Worm (Caenorhabditis elegans) whole organism, L4 larva: ENCODE data around the gene C25F9.10.

ENCODE experiments used
- F10B5.3 ChIP-seq: sonication (generic microtip); optimal IDR thresholded peaks from 2 replicates; lab custom pipeline; 2016; ENCODE audit warnings: mild to moderate bottlenecking, missing genetic modification characterization, missing compliant biosample characterization
- R02D3.7 ChIP-seq: fragments of 150-350 bp; sonication (generic microtip); optimal IDR thresholded peaks from 3 replicates; lab custom pipeline; 2014; ENCODE audit warnings: missing biosample characterization, missing genetic modification characterization
- T20F7.1 ChIP-seq: fragments of 200-800 bp; sonication (Bioruptor generic); optimal IDR thresholded peaks from 2 replicates; lab custom pipeline; 2018; ENCODE audit warnings: mild to moderate bottlenecking, missing genetic modification characterization, missing compliant biosample characterization
- Y105C5A.15 ChIP-seq: fragments of 200-800 bp; sonication (Bioruptor generic); IDR thresholded peaks from 2 replicates; pipeline ENCODE4 v1.3.6; 2022; ENCODE audit warnings: missing genetic modification characterization, missing compliant biosample characterization
- Y48G9A.11 ChIP-seq: fragments of 200-800 bp; sonication (Bioruptor generic); IDR thresholded peaks from 2 replicates; pipeline ENCODE4 v1.3.6; 2022; ENCODE audit warnings: missing genetic modification reagents, missing genetic modification characterization, missing compliant biosample characterization
- aha-1 ChIP-seq: fragments of 150-350 bp; peaks from one replicate; lab custom pipeline; 2014; ENCODE audit warnings: missing biosample characterization, missing genetic modification characterization
- aly-2 ChIP-seq: sonication (generic microtip); optimal IDR thresholded peaks from 2 replicates; lab custom pipeline; 2018; ENCODE audit warnings: missing biosample characterization, missing genetic modification characterization
- arid-1 ChIP-seq: fragments of 200-800 bp; sonication (Bioruptor generic); conservative IDR thresholded peaks from 2 replicates; pipeline ENCODE4 v1.3.6; 2022; ENCODE audit warnings: missing genetic modification reagents, missing genetic modification characterization, missing compliant biosample characterization
- attf-4 ChIP-seq: sonication (generic microtip); optimal IDR thresholded peaks from 3 replicates; lab custom pipeline; 2017; ENCODE audit warnings: missing biosample characterization, missing genetic modification characterization
- ceh-62 ChIP-seq: sonication (generic microtip); optimal IDR thresholded peaks from 2 replicates; lab custom pipeline; 2017; ENCODE audit warnings: missing biosample characterization, missing genetic modification characterization
- ctbp-1 ChIP-seq: fragments of 200-800 bp; sonication (Bioruptor generic); IDR thresholded peaks from 2 replicates; pipeline ENCODE4 v1.3.6; 2022; ENCODE audit warnings: missing genetic modification reagents, missing genetic modification characterization, missing compliant biosample characterization
- daf-16 ChIP-seq, 3 experiments: sonication (generic microtip); optimal IDR thresholded peaks; 2 replicates each; lab custom pipeline; 2016 to 2017; ENCODE audit warnings: missing genetic modification characterization in 3 of 3, missing genetic modification reagents in 3 of 3, mild to moderate bottlenecking in 2 of 3, missing compliant biosample characterization in 2 of 3, missing biosample characterization in 1 of 3, moderate library complexity in 1 of 3
- daf-19 ChIP-seq: fragments of 200-800 bp; sonication (Bioruptor generic); conservative IDR thresholded peaks from 2 replicates; pipeline ENCODE4 v1.3.6; 2022; ENCODE audit warnings: missing genetic modification characterization, missing compliant biosample characterization
- daf-8 ChIP-seq: fragments of 200-800 bp; sonication (Bioruptor generic); IDR thresholded peaks from 2 replicates; pipeline ENCODE4 v1.3.6; 2022; ENCODE audit warnings: missing genetic modification characterization, missing compliant biosample characterization
- duxl-1 ChIP-seq: sonication (generic microtip); optimal IDR thresholded peaks from 2 replicates; lab custom pipeline; 2016; ENCODE audit warnings: mild to moderate bottlenecking, missing genetic modification characterization, moderate library complexity, missing compliant biosample characterization; ENCODE audit not compliant: poor library complexity
- fos-1 ChIP-seq: fragments of 150-350 bp; optimal IDR thresholded peaks from 2 replicates; lab custom pipeline; 2014; ENCODE audit warnings: missing biosample characterization, missing genetic modification characterization
- gei-8 ChIP-seq: fragments of 200-800 bp; sonication (Bioruptor generic); optimal IDR thresholded peaks from 2 replicates; lab custom pipeline; 2018; ENCODE audit warnings: mild to moderate bottlenecking, missing genetic modification characterization, missing compliant biosample characterization
- hlh-30 ChIP-seq: sonication (generic microtip); optimal IDR thresholded peaks from 2 replicates; lab custom pipeline; 2017; ENCODE audit warnings: antibody characterized with exemption, mild to moderate bottlenecking, missing genetic modification characterization, missing compliant biosample characterization; ENCODE audit not compliant: insufficient read depth
- lin-1 ChIP-seq: fragments of 200-800 bp; sonication (Bioruptor generic); IDR thresholded peaks from 2 replicates; pipeline ENCODE4 v1.3.6; 2022; ENCODE audit warnings: missing genetic modification reagents, missing genetic modification characterization, missing compliant biosample characterization
- lin-15B ChIP-seq: fragments of 150-350 bp; sonication (generic microtip); optimal IDR thresholded peaks from 3 replicates; lab custom pipeline; 2014; ENCODE audit warnings: missing biosample characterization, missing genetic modification characterization
- lin-38 ChIP-seq: fragments of 200-800 bp; sonication (Bioruptor generic); IDR thresholded peaks from 2 replicates; pipeline ENCODE4 v1.3.6; 2022; ENCODE audit warnings: missing genetic modification reagents, missing genetic modification characterization, missing compliant biosample characterization
- lir-3 ChIP-seq: sonication (generic microtip); optimal IDR thresholded peaks from 2 replicates; lab custom pipeline; 2016; ENCODE audit warnings: mild to moderate bottlenecking, missing genetic modification characterization, missing compliant biosample characterization
- lsy-2 ChIP-seq, 2 experiments: fragments of 150-350 bp in 1 of 2; sonication (generic microtip) in 1 of 2; optimal IDR thresholded peaks; 2 replicates each; lab custom pipeline; 2014 to 2017; ENCODE audit warnings: missing biosample characterization in 2 of 2, missing genetic modification characterization in 2 of 2
- madf-5 ChIP-seq, 2 experiments: fragments of 200-800 bp; sonication (Bioruptor generic); IDR thresholded peaks; 2 replicates each; pipeline ENCODE4 v1.3.6; 2022; ENCODE audit warnings: missing compliant biosample characterization in 2 of 2, missing genetic modification characterization in 2 of 2
- mdt-29 ChIP-seq: fragments of 200-800 bp; sonication (Bioruptor generic); IDR thresholded peaks from 2 replicates; pipeline ENCODE4 v1.3.6; 2022; ENCODE audit warnings: missing genetic modification reagents, missing genetic modification characterization, missing compliant biosample characterization
- mep-1 ChIP-seq: fragments of 150-350 bp; sonication (generic microtip); optimal IDR thresholded peaks from 3 replicates; lab custom pipeline; 2014; ENCODE audit warnings: missing biosample characterization, missing genetic modification characterization
- mes-2 ChIP-seq: sonication (generic microtip); optimal IDR thresholded peaks from 2 replicates; lab custom pipeline; 2016; ENCODE audit warnings: missing genotype, mild to moderate bottlenecking, missing genetic modification characterization, missing compliant biosample characterization; ENCODE audit not compliant: poor library complexity, severe bottlenecking
- mxl-2 ChIP-seq: fragments of 200-800 bp; sonication (Bioruptor generic); conservative IDR thresholded peaks from 2 replicates; pipeline ENCODE4 v1.3.6; 2022; ENCODE audit warnings: missing genetic modification reagents, missing genetic modification characterization, missing compliant biosample characterization
- mxl-3 ChIP-seq: fragments of 200-800 bp; sonication (Bioruptor generic); optimal IDR thresholded peaks from 2 replicates; lab custom pipeline; 2018; ENCODE audit warnings: mild to moderate bottlenecking, missing genetic modification characterization, missing compliant biosample characterization
- nhr-10 ChIP-seq: fragments of 150-350 bp; optimal IDR thresholded peaks from 2 replicates; lab custom pipeline; 2014; ENCODE audit warnings: missing biosample characterization, missing genetic modification characterization
- nhr-102 ChIP-seq: sonication (generic microtip); optimal IDR thresholded peaks from 2 replicates; lab custom pipeline; 2016; ENCODE audit warnings: mild to moderate bottlenecking, missing genetic modification characterization, moderate library complexity, missing compliant biosample characterization
- nhr-11 ChIP-seq: fragments of 150-350 bp; optimal IDR thresholded peaks from 2 replicates; lab custom pipeline; 2014; ENCODE audit warnings: missing biosample characterization, missing genetic modification characterization
- nhr-28 ChIP-seq: fragments of 150-350 bp; optimal IDR thresholded peaks from 2 replicates; lab custom pipeline; 2014; ENCODE audit warnings: missing biosample characterization, missing genetic modification characterization
- nhr-41 ChIP-seq: fragments of 200-800 bp; sonication (Bioruptor generic); IDR thresholded peaks from 2 replicates; pipeline ENCODE4 v1.3.6; 2022; ENCODE audit warnings: missing genetic modification reagents, missing genetic modification characterization, missing compliant biosample characterization
- nhr-48 ChIP-seq: sonication (generic microtip); optimal IDR thresholded peaks from 2 replicates; lab custom pipeline; 2016; ENCODE audit warnings: mild to moderate bottlenecking, missing genetic modification characterization, missing compliant biosample characterization
- nhr-77 ChIP-seq: fragments of 150-350 bp; optimal IDR thresholded peaks from 2 replicates; lab custom pipeline; 2014; ENCODE audit warnings: missing biosample characterization, missing genetic modification characterization
- pha-4 ChIP-seq, 2 experiments: fragments of 150-350 bp in 1 of 2; fragments of 200-800 bp in 1 of 2; sonication (Bioruptor generic) in 1 of 2; IDR thresholded peaks in 1 of 2; optimal IDR thresholded peaks in 1 of 2; 2 replicates each; pipeline versions ENCODE4 v1.3.6 to Lab custom; 2014 to 2022; ENCODE audit warnings: missing genetic modification characterization in 2 of 2, missing genetic modification reagents in 2 of 2, missing biosample characterization in 1 of 2, missing compliant biosample characterization in 1 of 2
- pqm-1 ChIP-seq: sonication (generic microtip); optimal IDR thresholded peaks from 2 replicates; lab custom pipeline; 2017; ENCODE audit warnings: missing biosample characterization, missing genetic modification characterization
- saeg-2 ChIP-seq: fragments of 200-800 bp; sonication (Bioruptor generic); IDR thresholded peaks from 2 replicates; pipeline ENCODE4 v1.3.6; 2022; ENCODE audit warnings: missing genetic modification reagents, missing genetic modification characterization, missing compliant biosample characterization
- set-16 ChIP-seq: fragments of 200-800 bp; sonication (Bioruptor generic); IDR thresholded peaks from 2 replicates; pipeline ENCODE4 v1.3.6; 2022; ENCODE audit warnings: missing genetic modification reagents, missing genetic modification characterization, missing compliant biosample characterization
- snpc-4 ChIP-seq: fragments of 150-350 bp; optimal IDR thresholded peaks from 2 replicates; lab custom pipeline; 2014; ENCODE audit warnings: missing biosample characterization, missing genetic modification characterization
- spr-3 ChIP-seq: fragments of 200-800 bp; sonication (Bioruptor generic); optimal IDR thresholded peaks from 2 replicates; lab custom pipeline; 2018; ENCODE audit warnings: mild to moderate bottlenecking, missing genetic modification characterization, missing compliant biosample characterization
- zag-1 ChIP-seq: fragments of 150-350 bp; optimal IDR thresholded peaks from 2 replicates; lab custom pipeline; 2014; ENCODE audit warnings: missing biosample characterization, missing genetic modification characterization
- zfp-2 ChIP-seq: sonication (generic microtip); optimal IDR thresholded peaks from 2 replicates; lab custom pipeline; 2016; ENCODE audit warnings: mild to moderate bottlenecking, missing genetic modification characterization, missing compliant biosample characterization
- zip-11 ChIP-seq: fragments of 200-800 bp; sonication (Bioruptor generic); IDR thresholded peaks from 2 replicates; pipeline ENCODE4 v1.3.6; 2022; ENCODE audit warnings: missing genetic modification characterization, missing compliant biosample characterization
- zip-2 ChIP-seq: fragments of 150-350 bp; optimal IDR thresholded peaks from 2 replicates; lab custom pipeline; 2014; ENCODE audit warnings: missing biosample characterization, missing genetic modification characterization
- ztf-7 ChIP-seq: fragments of 150-350 bp; optimal IDR thresholded peaks from 2 replicates; lab custom pipeline; 2014; ENCODE audit warnings: missing biosample characterization, missing genetic modification characterization

C25F9.10 gene

ce11 chrV:19370189-19370588 is 35.3 kb upstream of the C25F9.10 start, which contains the start of gene Y43F8A.1:
Gene Y43F8A.1 (plus strand): TSS chrV:19370489.
- TF ChIP-seq mdt-29 (GFP tag; lab: Robert Waterston, UW) (no peak), ceh-62 (tag; lab: Kevin White, UChicago) (no peak), mxl-3 (GFP tag; lab: Kevin White, UChicago) (no peak), nhr-10 (no peak), lir-3 (tag; lab: Kevin White, UChicago) (no peak), set-16 (GFP tag; lab: Robert Waterston, UW) (no peak), pha-4 (GFP tag; IDR thresholded peaks at IDR 0.05; lab: Robert Waterston, UW) (no peak), pha-4 (tag; optimal IDR thresholded peaks at IDR 0.05; lab: Kevin White, UChicago) (no peak), fos-1 (tag; lab: Kevin White, UChicago) (no peak), daf-8 (no peak), lin-15B (tag; lab: Kevin White, UChicago) (no peak), lin-1 (GFP tag; lab: Robert Waterston, UW) (no peak), nhr-41 (GFP tag; lab: Robert Waterston, UW) (no peak), ctbp-1 (GFP tag; lab: Robert Waterston, UW) (no peak), spr-3 (no peak), nhr-77 (tag; lab: Kevin White, UChicago) (no peak), mep-1 (tag; lab: Kevin White, UChicago) (no peak), nhr-48 (tag; lab: Kevin White, UChicago) (no peak)

DNA sequence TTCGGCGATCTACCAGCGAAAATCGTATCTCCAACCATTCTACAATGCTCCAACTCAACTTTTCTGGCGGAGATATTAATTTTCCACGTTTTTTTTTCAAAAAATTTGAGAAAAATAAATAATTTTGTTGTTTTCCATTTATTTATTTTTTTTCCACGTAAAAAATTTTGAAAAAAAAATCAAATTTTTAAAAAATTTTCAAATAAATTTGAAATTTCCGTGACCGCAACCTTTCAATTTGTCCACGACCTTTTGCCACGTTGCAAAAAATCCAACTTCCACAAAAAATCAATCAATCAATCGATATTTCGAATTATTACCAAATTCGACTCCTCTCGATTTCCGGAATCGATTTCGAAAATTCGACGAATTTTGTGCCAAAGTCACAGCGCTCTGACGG is 34.3 kb upstream of the C25F9.10 start, which contains the start of gene Y43F8A.2:
TSS of gene Y43F8A.2 (plus strand) at position 301 of the 400 bp plus-strand sequence.
- TF ChIP-seq aha-1 (no peak), hlh-30 (tag; lab: Kevin White, UChicago) (no peak), snpc-4 (no peak), lsy-2 (tag; optimal IDR thresholded peaks at IDR 0.05; lab: Kevin White, UChicago) (no peak), daf-19 (no peak), Y105C5A.15 (GFP tag; lab: Robert Waterston, UW) (no peak), nhr-28 (no peak), saeg-2 (GFP tag; lab: Robert Waterston, UW) (no peak), zag-1 (tag; lab: Kevin White, UChicago) (no peak), mxl-2 (no peak)

DNA sequence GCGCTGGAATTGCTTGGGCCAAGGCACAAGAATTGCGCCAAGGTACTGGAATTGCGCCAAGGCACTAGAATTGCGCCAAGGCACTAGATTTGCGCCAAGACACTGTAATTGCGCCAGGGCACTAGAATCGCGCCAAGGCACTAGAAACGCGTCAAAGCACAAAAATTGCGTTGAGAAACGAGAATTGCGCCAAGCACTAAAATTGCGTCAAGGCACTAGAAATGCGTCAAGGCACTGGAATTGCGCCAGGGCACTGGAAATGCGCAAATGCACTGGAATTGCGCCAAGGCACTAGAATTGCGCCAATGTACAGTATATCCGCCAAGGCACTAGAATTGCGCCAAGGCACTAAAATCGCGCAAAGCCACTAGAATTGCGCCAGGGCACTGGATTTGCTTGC is 33.8 kb upstream of the C25F9.10 start:
- TF ChIP-seq zfp-2 (tag; lab: Kevin White, UChicago) (no peak), Y48G9A.11 (GFP tag; lab: Robert Waterston, UW) (no peak), daf-19 (no peak), madf-5 (GFP tag; IDR thresholded peaks at IDR 0.05; lab: Robert Waterston, UW) (no peak), F10B5.3 (tag; lab: Kevin White, UChicago) (no peak), T20F7.1 (GFP tag; lab: Kevin White, UChicago) (no peak), nhr-48 (tag; lab: Kevin White, UChicago) (no peak), attf-4 (tag; lab: Kevin White, UChicago) (no peak), zip-11 (GFP tag; lab: Robert Waterston, UW) (no peak), mes-2 (tag; lab: Kevin White, UChicago) (no peak), gei-8 (GFP tag; lab: Kevin White, UChicago) (no peak)

ce11 chrV:19377014-19377494 is 28.5 kb upstream of the C25F9.10 start, which contains the start of gene nceh-1:
Gene nceh-1 (plus strand): TSS chrV:19377444.
- TF ChIP-seq pqm-1 = peak; percentile 28
- no peak for TF ChIP-seq T20F7.1 (GFP tag; lab: Kevin White, UChicago)
- TF ChIP-seq lin-38 (GFP tag; lab: Robert Waterston, UW) = no peak
- TF ChIP-seq daf-16 (GFP tag; optimal IDR thresholded peaks at IDR 0.05; lab: Kevin White, UChicago) = no peak
- peak; percentile 99 for TF ChIP-seq daf-16 (tag; optimal IDR thresholded peaks at IDR 0.05; lab: Kevin White, UChicago)
- peak; percentile 25 for TF ChIP-seq mep-1 (tag; lab: Kevin White, UChicago)
- TF ChIP-seq nhr-102 (tag; lab: Kevin White, UChicago) = no peak
- TF ChIP-seq duxl-1 (tag; lab: Kevin White, UChicago) = no peak
- TF ChIP-seq arid-1 (GFP tag; lab: Robert Waterston, UW) = no peak
- no peak for TF ChIP-seq nhr-11 (tag; lab: Kevin White, UChicago)
- TF ChIP-seq aly-2 (tag; lab: Kevin White, UChicago) = no peak
- no peak for TF ChIP-seq daf-19
- TF ChIP-seq zip-2 (tag; lab: Kevin White, UChicago) = no peak
- TF ChIP-seq nhr-77 (tag; lab: Kevin White, UChicago) = peak; percentile 30
- TF ChIP-seq R02D3.7 (tag; lab: Kevin White, UChicago) = no peak
- no peak for TF ChIP-seq ztf-7 (tag; lab: Kevin White, UChicago)
